Fruit fly (Drosophila melanogaster): Measurements from ENCODE around the gene Usp5.

Gene Usp5

DNA sequence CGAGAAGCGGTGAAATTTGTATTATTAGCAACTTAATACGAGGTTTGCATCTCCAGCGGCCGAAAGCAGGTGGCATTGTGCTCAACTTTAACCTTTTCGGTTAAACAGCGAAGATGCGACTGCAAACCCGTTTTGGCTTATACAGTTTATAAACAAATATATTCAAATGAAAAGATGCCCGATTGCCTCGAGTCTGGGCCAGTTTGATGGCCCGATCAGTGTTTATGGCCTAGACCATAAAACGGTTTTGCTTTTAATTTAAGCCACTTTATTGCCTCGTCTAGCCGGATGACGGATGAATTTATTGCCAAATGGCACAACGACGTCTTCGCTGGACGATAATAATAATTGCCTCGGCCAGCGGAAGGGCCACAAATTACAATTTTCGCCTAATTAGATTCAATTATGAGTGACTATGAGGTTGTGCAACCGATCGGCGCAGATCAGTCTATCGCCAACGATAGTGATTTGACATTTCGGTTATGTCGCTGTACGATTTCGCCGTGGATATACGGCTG is 45.6 kb downstream of the Usp5 start:
- no peak for TF ChIP-seq cic (GFP tag; optimal IDR thresholded peaks at IDR 0.05)
- TF ChIP-seq CG11617 (GFP tag; optimal IDR thresholded peaks at IDR 0.05), result no peak
- no peak for TF ChIP-seq CG14711 (tag; optimal IDR thresholded peaks at IDR 0.05)
- TF ChIP-seq Hr96 (GFP tag; optimal IDR thresholded peaks at IDR 0.05), result no peak
- TF ChIP-seq bab1 (GFP tag; optimal IDR thresholded peaks at IDR 0.05), result no peak

DNA sequence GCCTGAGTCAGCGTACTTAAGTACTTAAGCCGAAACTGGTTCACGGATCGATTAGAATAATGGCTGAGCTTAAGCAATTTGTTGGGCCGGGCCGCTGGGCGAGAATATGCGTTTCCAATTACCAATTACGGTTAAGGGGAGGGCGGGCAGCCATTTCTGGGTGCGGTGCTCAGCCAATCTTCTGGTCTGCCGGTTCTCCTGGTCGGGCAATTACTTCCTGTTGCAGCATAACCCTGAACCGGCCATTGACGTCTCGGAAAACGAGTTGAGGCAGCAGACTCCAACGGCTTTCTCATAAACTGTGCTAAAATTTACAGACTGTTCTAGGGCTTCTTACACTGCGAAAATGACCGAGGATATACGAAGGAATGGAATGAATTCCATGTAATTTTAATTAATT is 47.0 kb downstream of the Usp5 start:
- TF ChIP-seq CG14711 (tag; optimal IDR thresholded peaks at IDR 0.05) (no peak), bab1 (GFP tag; optimal IDR thresholded peaks at IDR 0.05) (no peak), CG12768 (GFP tag; optimal IDR thresholded peaks at IDR 0.05) (no peak), pad (GFP tag; optimal IDR thresholded peaks at IDR 0.05) (no peak), Clk (GFP tag; optimal IDR thresholded peaks at IDR 0.05) (no peak), CG7045 (GFP tag; optimal IDR thresholded peaks at IDR 0.05) (no peak), Hr96 (GFP tag; optimal IDR thresholded peaks at IDR 0.05) (no peak), Crg-1 (GFP tag; optimal IDR thresholded peaks at IDR 0.05) (no peak), ovo (GFP tag; optimal IDR thresholded peaks at IDR 0.05) (no peak), Mnt (GFP tag; optimal IDR thresholded peaks at IDR 0.05) (no peak)

DNA sequence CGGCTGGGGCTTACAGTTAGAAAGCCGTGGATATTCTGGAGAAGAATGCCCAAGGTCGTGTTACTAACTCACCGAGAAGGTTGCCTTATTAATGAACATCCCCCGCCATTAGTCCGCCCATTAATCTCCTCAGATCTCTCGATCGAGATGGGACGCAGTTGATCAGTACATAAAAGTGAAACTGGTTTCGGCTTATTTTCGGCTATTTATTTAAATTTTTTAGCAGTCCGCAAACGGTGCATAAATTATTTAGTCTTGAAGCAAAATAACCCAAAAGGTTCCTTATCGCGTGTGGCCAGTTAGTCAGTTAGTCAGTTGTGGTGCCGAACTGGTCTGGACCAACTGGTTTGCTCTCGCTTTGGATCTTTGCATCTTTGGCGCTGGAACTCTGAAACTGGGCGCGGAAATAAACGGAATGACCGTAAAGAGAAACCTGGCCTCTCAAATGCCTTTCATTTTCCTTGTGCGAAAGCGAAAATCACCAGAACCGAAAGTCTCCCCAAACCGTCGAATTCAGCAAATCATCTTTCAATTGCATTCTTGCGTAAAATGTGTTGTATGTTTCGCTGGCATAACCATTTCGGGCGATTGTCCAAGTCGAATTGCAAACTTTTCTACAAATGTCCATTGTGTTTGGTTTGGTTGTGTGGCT is 49.3 kb downstream of the Usp5 start:
- TF ChIP-seq bab1 (GFP tag; optimal IDR thresholded peaks at IDR 0.05) (no peak), cic (GFP tag; optimal IDR thresholded peaks at IDR 0.05) (no peak), tj (GFP tag; optimal IDR thresholded peaks at IDR 0.05) (no peak), ovo (GFP tag; optimal IDR thresholded peaks at IDR 0.05) (no peak), CG12768 (GFP tag; optimal IDR thresholded peaks at IDR 0.05) (no peak), CG14711 (tag; optimal IDR thresholded peaks at IDR 0.05) (no peak), kay (GFP tag; ENCODE audit: borderline replicate concordance) (no peak), CG7045 (GFP tag; optimal IDR thresholded peaks at IDR 0.05) (no peak), cnc (optimal IDR thresholded peaks at IDR 0.05) (no peak)

DNA sequence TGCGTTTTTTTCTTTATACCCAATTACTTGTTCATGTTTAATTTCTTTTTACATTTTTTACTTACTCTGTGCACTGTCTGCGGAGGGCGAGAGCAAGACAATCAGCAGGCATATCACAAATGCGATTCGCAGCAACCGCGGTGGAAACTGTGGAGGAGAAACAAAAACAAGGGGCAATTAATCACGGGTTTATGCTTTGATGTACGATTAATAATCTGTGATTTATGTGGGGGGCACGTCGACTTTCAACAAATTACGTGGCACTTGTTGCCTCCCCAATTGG is 50.6 kb downstream of the Usp5 start:
- TF ChIP-seq CG7101 (tag; optimal IDR thresholded peaks at IDR 0.05) (no peak), Mnt (GFP tag; optimal IDR thresholded peaks at IDR 0.05) (no peak), cnc (optimal IDR thresholded peaks at IDR 0.05) (no peak), Hr96 (GFP tag; optimal IDR thresholded peaks at IDR 0.05) (no peak), CG1620 (GFP tag; optimal IDR thresholded peaks at IDR 0.05) (no peak), tj (GFP tag; optimal IDR thresholded peaks at IDR 0.05) (no peak), bab1 (GFP tag; optimal IDR thresholded peaks at IDR 0.05) (no peak), CG12768 (GFP tag; optimal IDR thresholded peaks at IDR 0.05) (no peak)

DNA sequence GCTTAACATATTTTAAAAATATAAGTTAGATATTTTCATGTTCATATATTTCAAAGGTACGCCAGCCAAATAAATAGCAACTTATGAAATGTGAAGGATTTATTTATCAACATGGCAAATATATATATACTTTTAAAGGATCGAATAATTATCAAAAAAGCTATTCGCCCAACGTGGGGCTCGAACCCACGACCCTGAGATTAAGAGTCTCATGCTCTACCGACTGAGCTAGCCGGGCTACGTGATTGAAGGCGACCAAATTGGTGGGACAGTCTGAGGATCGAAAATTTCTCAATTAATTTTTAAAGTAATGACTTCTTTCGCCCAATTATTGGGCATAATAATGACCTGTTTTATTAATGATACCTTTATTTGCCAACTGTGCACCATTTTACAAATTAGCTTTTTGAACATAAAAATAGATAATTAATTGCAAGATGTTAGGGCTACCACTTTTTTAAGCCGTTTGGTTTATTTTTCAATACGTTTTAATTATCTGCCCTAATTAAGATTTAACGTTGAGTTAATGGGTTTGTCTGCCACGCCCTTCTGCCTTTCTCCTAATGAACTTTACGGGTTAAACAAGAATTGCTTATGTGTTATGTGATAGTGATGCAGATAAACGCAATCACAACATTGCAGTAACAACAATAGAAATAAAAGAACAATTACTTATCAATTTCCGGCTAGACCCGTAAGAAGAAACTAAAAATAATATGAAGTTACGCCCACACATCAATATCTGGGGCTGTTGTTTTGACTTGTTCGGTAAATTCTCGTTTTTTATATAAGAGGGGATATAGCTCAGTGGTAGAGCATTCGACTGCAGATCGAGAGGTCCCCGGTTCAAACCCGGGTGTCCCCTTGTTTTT is 51.2 kb downstream of the Usp5 start:
- TF ChIP-seq kay (GFP tag; ENCODE audit: borderline replicate concordance) (peak; percentile 2), cic (GFP tag; optimal IDR thresholded peaks at IDR 0.05) (no peak)

DNA sequence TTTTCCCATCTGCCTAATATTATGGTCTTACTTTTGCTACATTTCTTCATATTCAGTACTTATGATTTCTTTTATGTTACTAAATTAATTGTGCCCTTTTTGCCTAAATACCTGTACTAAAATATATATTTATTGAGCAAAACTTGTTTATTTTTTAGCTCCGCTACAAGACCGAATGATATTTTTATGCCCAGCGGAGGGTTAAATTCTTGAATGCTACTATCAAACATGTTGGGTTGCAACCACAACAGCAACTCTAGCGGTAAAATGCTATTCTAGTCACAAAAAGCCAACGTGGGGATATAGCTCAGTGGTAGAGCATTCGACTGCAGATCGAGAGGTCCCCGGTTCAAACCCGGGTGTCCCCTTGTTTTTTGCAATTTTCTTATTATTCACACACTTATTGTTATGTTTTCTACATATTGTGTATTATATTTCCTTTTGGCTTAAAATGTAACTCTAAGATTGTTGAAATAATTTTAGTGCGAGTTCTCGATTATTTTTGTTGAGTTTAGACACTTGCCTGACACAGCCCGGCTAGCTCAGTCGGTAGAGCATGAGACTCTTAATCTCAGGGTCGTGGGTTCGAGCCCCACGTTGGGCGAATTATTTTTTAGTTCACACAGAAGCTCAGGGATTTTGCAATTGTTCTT is 52.0 kb downstream of the Usp5 start:
- peak; percentile 29 for TF ChIP-seq CG7045 (GFP tag; optimal IDR thresholded peaks at IDR 0.05)
- peak; percentile 21 for TF ChIP-seq CG7101 (tag; optimal IDR thresholded peaks at IDR 0.05)
- no peak for TF ChIP-seq Mnt (GFP tag; optimal IDR thresholded peaks at IDR 0.05)
- TF ChIP-seq bab1 (GFP tag; optimal IDR thresholded peaks at IDR 0.05), result no peak
- TF ChIP-seq CG12768 (GFP tag; optimal IDR thresholded peaks at IDR 0.05), result peak; percentile 55
- TF ChIP-seq tj (GFP tag; optimal IDR thresholded peaks at IDR 0.05), result no peak

DNA sequence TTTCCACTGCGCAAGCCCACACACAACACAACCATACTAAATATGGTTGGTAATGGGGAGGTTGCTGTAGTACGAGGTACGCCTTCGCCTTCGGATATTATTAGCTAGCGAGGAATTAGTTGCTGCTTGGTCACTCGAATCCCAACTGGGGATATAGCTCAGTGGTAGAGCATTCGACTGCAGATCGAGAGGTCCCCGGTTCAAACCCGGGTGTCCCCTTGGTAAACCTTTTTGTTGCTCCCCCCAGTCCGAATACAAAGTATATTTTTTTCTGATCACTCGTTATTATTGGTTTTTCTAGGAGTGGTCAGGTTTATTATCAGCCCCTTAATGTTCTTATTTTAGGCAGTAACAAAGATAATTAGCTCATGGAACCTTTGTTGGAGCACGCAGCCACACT is 52.6 kb downstream of the Usp5 start:
- no peak for TF ChIP-seq ovo (GFP tag; optimal IDR thresholded peaks at IDR 0.05)
- TF ChIP-seq CG7101 (tag; optimal IDR thresholded peaks at IDR 0.05), result no peak
- TF ChIP-seq CG14711 (tag; optimal IDR thresholded peaks at IDR 0.05), result no peak
- TF ChIP-seq Clk (GFP tag; optimal IDR thresholded peaks at IDR 0.05), result no peak
- no peak for TF ChIP-seq cnc (optimal IDR thresholded peaks at IDR 0.05)
- no peak for TF ChIP-seq CG5204 (GFP tag; optimal IDR thresholded peaks at IDR 0.05)
- no peak for TF ChIP-seq CG1620 (GFP tag; optimal IDR thresholded peaks at IDR 0.05)
- TF ChIP-seq CG7045 (GFP tag; optimal IDR thresholded peaks at IDR 0.05), result no peak
- no peak for TF ChIP-seq bab1 (GFP tag; optimal IDR thresholded peaks at IDR 0.05)
- TF ChIP-seq Hr96 (GFP tag; optimal IDR thresholded peaks at IDR 0.05), result no peak
- TF ChIP-seq cic (GFP tag; optimal IDR thresholded peaks at IDR 0.05), result no peak
- TF ChIP-seq toe (GFP tag; optimal IDR thresholded peaks at IDR 0.05), result no peak
- no peak for TF ChIP-seq Mnt (GFP tag; optimal IDR thresholded peaks at IDR 0.05)
- TF ChIP-seq CG11617 (GFP tag; optimal IDR thresholded peaks at IDR 0.05), result no peak
